Worm (Caenorhabditis elegans): ENCODE data around the gene lat-2.

DNA sequence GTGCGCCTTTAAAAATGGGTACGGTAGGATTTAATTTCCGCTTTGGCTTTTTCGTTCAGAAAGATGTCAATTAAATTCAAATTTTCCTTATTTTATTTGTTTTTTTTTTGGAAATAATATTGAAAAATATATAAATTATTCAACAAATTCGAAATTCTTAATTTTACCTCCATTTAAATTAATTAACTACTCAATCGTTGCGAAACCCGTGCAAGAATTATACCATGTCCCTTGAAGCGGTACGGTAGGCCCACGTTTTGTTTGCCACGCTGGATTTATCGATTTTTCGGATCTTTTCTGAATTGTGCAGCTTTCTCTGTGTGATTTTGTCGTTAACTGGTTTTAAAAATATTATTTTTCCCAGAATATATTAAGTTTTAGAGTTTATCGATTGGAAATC, 38.4 kb upstream of the lat-2 start, which contains the start of gene Y52E8A.2:
- no peak for TF ChIP-seq unc-39 (tag; optimal IDR thresholded peaks at IDR 0.05)
- no peak for TF ChIP-seq nhr-28 (tag; optimal IDR thresholded peaks at IDR 0.05)
- TF ChIP-seq elt-1 (tag; optimal IDR thresholded peaks at IDR 0.05; ENCODE audit: borderline replicate concordance, insufficient read depth): no peak
- no peak for TF ChIP-seq nhr-76 (tag; optimal IDR thresholded peaks at IDR 0.05)
- no peak for TF ChIP-seq blmp-1 (tag; optimal IDR thresholded peaks at IDR 0.05)
- TF ChIP-seq ham-2 (GFP tag; optimal IDR thresholded peaks at IDR 0.05): no peak
- no peak for TF ChIP-seq snpc-4 (tag; optimal IDR thresholded peaks at IDR 0.05)
- TF ChIP-seq lin-13 (tag; optimal IDR thresholded peaks at IDR 0.05): no peak
- TF ChIP-seq bed-3 (GFP tag; optimal IDR thresholded peaks at IDR 0.05): no peak
- no peak for TF ChIP-seq M03D4.4 (tag; optimal IDR thresholded peaks at IDR 0.05)
- no peak for TF ChIP-seq nhr-237 (tag; optimal IDR thresholded peaks at IDR 0.05)
- no peak for TF ChIP-seq lsy-2 (tag; optimal IDR thresholded peaks at IDR 0.05)
- TF ChIP-seq ztf-11 (tag; optimal IDR thresholded peaks at IDR 0.05): no peak
